Worm (Caenorhabditis elegans) whole organism, midembryonic: ENCODE data around the gene Y51B9A.6.

Source experiments
- T22C8.4 ChIP-seq: fragments of 200-800 bp; sonication (Bioruptor generic); IDR thresholded peaks from 2 replicates; pipeline ENCODE4 v1.3.6; 2022; ENCODE audit warnings: missing genetic modification characterization, missing compliant biosample characterization
- flt-1 ChIP-seq: fragments of 200-800 bp; sonication (Bioruptor generic); IDR thresholded peaks from 2 replicates; pipeline ENCODE4 v1.3.6; 2022; ENCODE audit warnings: missing genetic modification characterization, missing compliant biosample characterization
- klf-2 ChIP-seq: fragments of 200-800 bp; sonication (Bioruptor generic); conservative IDR thresholded peaks from 2 replicates; pipeline ENCODE4 v1.3.6; 2022; ENCODE audit warnings: missing genetic modification reagents, missing genetic modification characterization, missing compliant biosample characterization
- med-1 ChIP-seq: sonication (generic microtip); optimal IDR thresholded peaks from 2 replicates; lab custom pipeline; 2017; ENCODE audit warnings: missing genetic modification characterization, mild to moderate bottlenecking, missing compliant biosample characterization, antibody characterized with exemption, missing genetic modification reagents; ENCODE audit not compliant: insufficient read depth
- ref-1 ChIP-seq: fragments of 200-800 bp; sonication (Bioruptor generic); conservative IDR thresholded peaks from 2 replicates; pipeline ENCODE4 v1.3.6; 2022; ENCODE audit warnings: missing genetic modification reagents, missing genetic modification characterization, missing compliant biosample characterization
- tab-1 ChIP-seq: fragments of 200-800 bp; sonication (Bioruptor generic); IDR thresholded peaks from 2 replicates; pipeline ENCODE4 v1.3.6; 2022; ENCODE audit warnings: missing genetic modification characterization, missing compliant biosample characterization
- ztf-23 ChIP-seq: fragments of 200-800 bp; sonication (Bioruptor generic); IDR thresholded peaks from 2 replicates; pipeline ENCODE4 v1.3.6; 2022; ENCODE audit warnings: missing genetic modification reagents, missing genetic modification characterization, missing compliant biosample characterization
- ztf-29 ChIP-seq: fragments of 200-800 bp; sonication (Bioruptor generic); IDR thresholded peaks from 2 replicates; pipeline ENCODE4 v1.3.6; 2022; ENCODE audit warnings: missing genetic modification reagents, missing genetic modification characterization, missing compliant biosample characterization

DNA sequence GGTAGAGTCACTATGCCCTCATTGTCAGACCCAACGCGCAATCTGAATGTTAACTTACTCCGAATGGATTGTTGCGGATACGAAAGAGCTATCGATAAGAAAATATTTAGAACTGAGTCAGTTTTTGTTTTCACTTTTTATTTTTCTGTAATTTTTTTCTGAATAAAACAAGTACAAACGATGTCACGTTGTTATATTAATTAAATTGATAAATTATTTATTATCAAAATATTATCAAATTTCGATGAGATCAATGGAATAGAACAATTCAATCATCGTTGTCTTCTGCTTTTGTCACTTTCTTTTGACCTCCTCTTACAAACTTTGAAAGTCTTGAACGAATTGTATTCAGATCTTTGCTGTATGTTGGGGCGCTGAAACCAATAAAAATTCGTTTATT is 4.0 kb upstream of the Y51B9A.6 start, which contains the start of gene mpz-6:
- TF ChIP-seq flt-1 (GFP tag; lab: Robert Waterston, UW) (no peak), med-1 (no peak), ztf-23 (no peak), ztf-29 (GFP tag; lab: Robert Waterston, UW) (no peak), klf-2 (no peak), T22C8.4 (GFP tag; lab: Robert Waterston, UW) (no peak), ref-1 (GFP tag; lab: Robert Waterston, UW) (no peak), tab-1 (GFP tag; lab: Robert Waterston, UW) (no peak)
